Worm (Caenorhabditis elegans) whole organism, late embryonic: ENCODE data around the gene chil-4.
A peak's percentile ranks its signal among the peaks of the same experiment; 100 is the strongest.
"Not testable (repeated sequence)": the region's sequence is repeated elsewhere in the genome, so short reads cannot be mapped to it uniquely, and the experiment has no call there.

Experiments
- F13H6.1 ChIP-seq: sonication (generic microtip); optimal IDR thresholded peaks from 2 replicates; lab custom pipeline; 2016; ENCODE audit warnings: missing genetic modification characterization, missing compliant biosample characterization
- K09A11.1 ChIP-seq: sonication (generic microtip); optimal IDR thresholded peaks from 2 replicates; lab custom pipeline; 2017; ENCODE audit warnings: antibody characterized with exemption, mild to moderate bottlenecking, missing genetic modification characterization, missing compliant biosample characterization; ENCODE audit not compliant: insufficient read depth
- T23F11.4 ChIP-seq: fragments of 200-800 bp; sonication (Bioruptor generic); optimal IDR thresholded peaks from 2 replicates; lab custom pipeline; 2018; ENCODE audit warnings: mild to moderate bottlenecking, missing genetic modification characterization, missing compliant biosample characterization
- Y22D7AL.16 ChIP-seq: sonication (generic microtip); optimal IDR thresholded peaks from 2 replicates; lab custom pipeline; 2016; ENCODE audit warnings: missing genetic modification characterization, missing compliant biosample characterization
- ahr-1 ChIP-seq: sonication (generic microtip); optimal IDR thresholded peaks from 2 replicates; lab custom pipeline; 2016; ENCODE audit warnings: missing genetic modification characterization, missing compliant biosample characterization
- ceh-14 ChIP-seq: sonication (generic microtip); optimal IDR thresholded peaks from 2 replicates; lab custom pipeline; 2016; ENCODE audit warnings: missing genotype, missing genetic modification characterization, missing compliant biosample characterization
- ceh-18 ChIP-seq: sonication (generic microtip); optimal IDR thresholded peaks from 2 replicates; lab custom pipeline; 2016; ENCODE audit warnings: missing genetic modification characterization, missing compliant biosample characterization
- ceh-19 ChIP-seq: fragments of 200-800 bp; sonication (Bioruptor generic); optimal IDR thresholded peaks from 2 replicates; lab custom pipeline; 2018; ENCODE audit warnings: mild to moderate bottlenecking, missing genetic modification characterization, missing compliant biosample characterization
- ceh-34 ChIP-seq: sonication (generic microtip); optimal IDR thresholded peaks from 2 replicates; lab custom pipeline; 2016; ENCODE audit warnings: mild to moderate bottlenecking, missing genetic modification characterization, missing compliant biosample characterization
- ceh-48 ChIP-seq: sonication (generic microtip); optimal IDR thresholded peaks from 2 replicates; lab custom pipeline; 2016; ENCODE audit warnings: missing genetic modification characterization, inconsistent platforms, missing compliant biosample characterization
- ceh-6 ChIP-seq: fragments of 200-800 bp; sonication (Bioruptor generic); optimal IDR thresholded peaks from 2 replicates; lab custom pipeline; 2018; ENCODE audit warnings: mild to moderate bottlenecking, missing genetic modification characterization, missing compliant biosample characterization
- ceh-9 ChIP-seq: sonication (generic microtip); optimal IDR thresholded peaks from 2 replicates; lab custom pipeline; 2016; ENCODE audit warnings: mild to moderate bottlenecking, missing genetic modification characterization, inconsistent platforms, missing compliant biosample characterization
- che-1 ChIP-seq: sonication (generic microtip); optimal IDR thresholded peaks from 2 replicates; lab custom pipeline; 2016; ENCODE audit warnings: mild to moderate bottlenecking, missing genetic modification characterization, missing compliant biosample characterization
- elt-2 ChIP-seq: sonication (generic microtip); optimal IDR thresholded peaks from 2 replicates; lab custom pipeline; 2016; ENCODE audit warnings: missing genetic modification reagents, missing genetic modification characterization, missing compliant biosample characterization
- elt-4 ChIP-seq: sonication (generic microtip); optimal IDR thresholded peaks from 2 replicates; lab custom pipeline; 2016; ENCODE audit warnings: missing genetic modification characterization, missing compliant biosample characterization
- eyg-1 ChIP-seq: sonication (generic microtip); optimal IDR thresholded peaks from 2 replicates; lab custom pipeline; 2016; ENCODE audit warnings: missing genotype, missing genetic modification characterization, missing compliant biosample characterization
- fkh-6 ChIP-seq: sonication (generic microtip); optimal IDR thresholded peaks from 2 replicates; lab custom pipeline; 2016; ENCODE audit warnings: missing genetic modification characterization, missing compliant biosample characterization
- hlh-13 ChIP-seq: fragments of 200-800 bp; sonication (Bioruptor generic); optimal IDR thresholded peaks from 2 replicates; lab custom pipeline; 2018; ENCODE audit warnings: mild to moderate bottlenecking, missing genetic modification characterization, missing compliant biosample characterization
- hlh-15 ChIP-seq: sonication (generic microtip); optimal IDR thresholded peaks from 2 replicates; lab custom pipeline; 2016; ENCODE audit warnings: missing genetic modification characterization, missing compliant biosample characterization
- hlh-6 ChIP-seq: sonication (generic microtip); optimal IDR thresholded peaks from 2 replicates; lab custom pipeline; 2016; ENCODE audit warnings: missing genotype, missing genetic modification characterization, missing compliant biosample characterization
- hlh-8 ChIP-seq: sonication (generic microtip); optimal IDR thresholded peaks from 2 replicates; lab custom pipeline; 2016; ENCODE audit warnings: missing genotype, missing genetic modification characterization, missing compliant biosample characterization
- madf-2 ChIP-seq: sonication (generic microtip); optimal IDR thresholded peaks from 2 replicates; lab custom pipeline; 2017; ENCODE audit warnings: missing genetic modification characterization, missing compliant biosample characterization
- mec-3 ChIP-seq: sonication (generic microtip); optimal IDR thresholded peaks from 2 replicates; lab custom pipeline; 2016; ENCODE audit warnings: borderline replicate concordance, missing genetic modification characterization, missing compliant biosample characterization
- nfya-1 ChIP-seq: sonication (generic microtip); optimal IDR thresholded peaks from 2 replicates; lab custom pipeline; 2017; ENCODE audit warnings: missing genetic modification characterization, mild to moderate bottlenecking, missing compliant biosample characterization, antibody characterized with exemption, moderate library complexity
- nhr-232 ChIP-seq: sonication (generic microtip); optimal IDR thresholded peaks from 2 replicates; lab custom pipeline; 2016; ENCODE audit warnings: missing genetic modification characterization, missing compliant biosample characterization
- pax-1 ChIP-seq: fragments of 150-350 bp; optimal IDR thresholded peaks from 2 replicates; lab custom pipeline; 2014; ENCODE audit warnings: missing biosample characterization, missing genetic modification characterization
- pha-2 ChIP-seq: sonication (generic microtip); optimal IDR thresholded peaks from 2 replicates; lab custom pipeline; 2017; ENCODE audit warnings: mild to moderate bottlenecking, missing genetic modification characterization, missing compliant biosample characterization
- pha-4 ChIP-seq: fragments of 150-350 bp; optimal IDR thresholded peaks from 2 replicates; lab custom pipeline; 2018; ENCODE audit warnings: missing biosample characterization, missing genetic modification reagents, missing genetic modification characterization
- pqm-1 ChIP-seq: sonication (generic microtip); optimal IDR thresholded peaks from 2 replicates; lab custom pipeline; 2016; ENCODE audit warnings: missing genetic modification characterization, missing compliant biosample characterization
- pros-1 ChIP-seq: fragments of 150-350 bp; optimal IDR thresholded peaks from 2 replicates; lab custom pipeline; 2014; ENCODE audit warnings: missing biosample characterization, missing genetic modification reagents, missing genetic modification characterization
- rnt-1 ChIP-seq: sonication (generic microtip); optimal IDR thresholded peaks from 2 replicates; lab custom pipeline; 2016; ENCODE audit warnings: missing genetic modification characterization, missing compliant biosample characterization
- sox-2 ChIP-seq: fragments of 200-800 bp; sonication (Bioruptor generic); IDR thresholded peaks from 2 replicates; pipeline ENCODE4 v1.3.6; 2022; ENCODE audit warnings: missing genetic modification reagents, missing genetic modification characterization, missing compliant biosample characterization
- sox-4 ChIP-seq: sonication (generic microtip); optimal IDR thresholded peaks from 2 replicates; lab custom pipeline; 2017; ENCODE audit warnings: mild to moderate bottlenecking, missing genetic modification characterization, inconsistent platforms, missing compliant biosample characterization
- tbx-2 ChIP-seq: sonication (generic microtip); optimal IDR thresholded peaks from 2 replicates; lab custom pipeline; 2016; ENCODE audit warnings: missing genetic modification characterization, missing compliant biosample characterization
- ttx-3 ChIP-seq: sonication (generic microtip); optimal IDR thresholded peaks from 2 replicates; lab custom pipeline; 2016; ENCODE audit warnings: missing genetic modification reagents, missing genetic modification characterization, missing compliant biosample characterization
- unc-86 ChIP-seq: sonication (generic microtip); optimal IDR thresholded peaks from 2 replicates; lab custom pipeline; 2016; ENCODE audit warnings: missing genetic modification characterization, missing compliant biosample characterization
- zip-5 ChIP-seq: sonication (generic microtip); optimal IDR thresholded peaks from 2 replicates; lab custom pipeline; 2016; ENCODE audit warnings: missing genetic modification characterization, missing compliant biosample characterization

The chil-4 gene

ce11 chrII:9871061-9871460, 15.5 kb upstream of the chil-4 start, which contains the start of gene chil-7:
Gene chil-7 (minus strand): TSS chrII:9871172.
- TF ChIP-seq che-1 (tag; lab: Kevin White, UChicago): no peak
- no peak for TF ChIP-seq rnt-1 (tag; lab: Kevin White, UChicago)
- no peak for TF ChIP-seq zip-5 (tag; lab: Kevin White, UChicago)
- TF ChIP-seq ceh-14 (tag; lab: Kevin White, UChicago): no peak
- no peak for TF ChIP-seq hlh-8 (tag; lab: Kevin White, UChicago)
- TF ChIP-seq ceh-34: no peak
- TF ChIP-seq madf-2: no peak
- no peak for TF ChIP-seq ceh-48
- no peak for TF ChIP-seq mec-3 (tag; lab: Kevin White, UChicago)
- TF ChIP-seq pros-1 (tag; lab: Kevin White, UChicago): no peak
- TF ChIP-seq ceh-6: no peak
- no peak for TF ChIP-seq tbx-2 (tag; lab: Kevin White, UChicago)
- no peak for TF ChIP-seq elt-4

ce11 chrII:9868698-9869097, 13.2 kb upstream of the chil-4 start, which contains the start of gene old-1:
Gene old-1 (minus strand): TSS chrII:9868747.
- TF ChIP-seq ttx-3 (tag; lab: Kevin White, UChicago) (no peak), nfya-1 (tag; lab: Kevin White, UChicago) (peak; percentile 65)

ce11 chrII:9868207-9868606, 12.7 kb upstream of the chil-4 start:
- TF ChIP-seq eyg-1 (tag; lab: Kevin White, UChicago): no peak
- no peak for TF ChIP-seq ceh-6
- no peak for TF ChIP-seq ceh-14 (tag; lab: Kevin White, UChicago)
- TF ChIP-seq pax-1 (tag; lab: Kevin White, UChicago): no peak
- TF ChIP-seq ceh-19: no peak
- no peak for TF ChIP-seq ceh-9 (tag; lab: Kevin White, UChicago)
- no peak for TF ChIP-seq hlh-13 (GFP tag; lab: Kevin White, UChicago)
- TF ChIP-seq pros-1 (tag; lab: Kevin White, UChicago): no peak
- no peak for TF ChIP-seq nhr-232
- TF ChIP-seq, all 69 proteins: peak for 0

ce11 chrII:9866378-9866777, 10.9 kb upstream of the chil-4 start, which contains the start of gene chil-1:
Gene chil-1 (minus strand): TSS chrII:9866478.
- not testable (repeated sequence) for TF ChIP-seq sox-2 (GFP tag; lab: Robert Waterston, UW); ahr-1 (tag; lab: Kevin White, UChicago); T23F11.4 (GFP tag; lab: Kevin White, UChicago)

ce11 chrII:9862147-9862546, 6.6 kb upstream of the chil-4 start, which contains the start of gene C08H9.18:
Gene C08H9.18 (minus strand): TSS chrII:9862247.
- TF ChIP-seq F13H6.1 (tag; lab: Kevin White, UChicago) (no peak), unc-86 (tag; lab: Kevin White, UChicago) (no peak), fkh-6 (tag; lab: Kevin White, UChicago) (no peak), zip-5 (tag; lab: Kevin White, UChicago) (no peak), hlh-6 (tag; lab: Kevin White, UChicago) (no peak), ceh-6 (no peak), elt-2 (tag; lab: Kevin White, UChicago) (no peak), hlh-15 (no peak), che-1 (tag; lab: Kevin White, UChicago) (no peak), pha-2 (no peak), ceh-18 (tag; lab: Kevin White, UChicago) (no peak), Y22D7AL.16 (no peak), sox-4 (tag; lab: Kevin White, UChicago) (no peak), ceh-19 (no peak), tbx-2 (tag; lab: Kevin White, UChicago) (no peak), pha-4 (no peak), nfya-1 (tag; lab: Kevin White, UChicago) (no peak), pqm-1 (tag; lab: Kevin White, UChicago) (no peak), hlh-13 (GFP tag; lab: Kevin White, UChicago) (no peak), K09A11.1 (tag; lab: Kevin White, UChicago) (no peak)
